Fruit fly (Drosophila melanogaster) whole organism, embryonic: Measurements from ENCODE around the gene CG42726.

Source experiments
- BEAF-32 ChIP-seq: fragments of 200-800 bp; sonication (Bioruptor generic); optimal IDR thresholded peaks from 3 replicates; lab custom pipeline; 2017; ENCODE audit warnings: missing biosample characterization, missing genetic modification characterization, mild to moderate bottlenecking, moderate library complexity, missing genetic modification reagents
- Bgb ChIP-seq: fragments of 200-800 bp; sonication (Bioruptor generic); IDR thresholded peaks from 2 replicates; pipeline ENCODE4 v1.3.6; 2022; ENCODE audit warnings: missing biosample characterization, missing genetic modification characterization; ENCODE audit not compliant: partially characterized antibody
- Bteb2 ChIP-seq: fragments of 200-800 bp; sonication (Bioruptor generic); optimal IDR thresholded peaks from 2 replicates; lab custom pipeline; 2016; ENCODE audit warnings: missing biosample characterization, missing genetic modification characterization
- CG10147 ChIP-seq: fragments of 200-800 bp; sonication (Bioruptor generic); optimal IDR thresholded peaks from 2 replicates; lab custom pipeline; 2019; ENCODE audit warnings: missing biosample characterization, mild to moderate bottlenecking, missing genetic modification characterization, moderate library complexity
- CG10979 ChIP-seq: fragments of 200-800 bp; sonication (Bioruptor generic); optimal IDR thresholded peaks from 2 replicates; lab custom pipeline; 2018; ENCODE audit warnings: missing biosample characterization, mild to moderate bottlenecking, missing genetic modification characterization, moderate library complexity
- CG11696 ChIP-seq: fragments of 200-800 bp; sonication (Bioruptor generic); IDR thresholded peaks from 2 replicates; pipeline ENCODE4 v1.3.6; 2022; ENCODE audit warnings: missing biosample characterization, missing genetic modification characterization
- CG1233 ChIP-seq: fragments of 200-800 bp; sonication (Bioruptor generic); optimal IDR thresholded peaks from 4 replicates; lab custom pipeline; 2018; ENCODE audit warnings: missing biosample characterization, mild to moderate bottlenecking, missing genetic modification characterization
- CG12659 ChIP-seq: fragments of 200-800 bp; sonication (Bioruptor generic); optimal IDR thresholded peaks from 3 replicates; lab custom pipeline; 2017; ENCODE audit warnings: mild to moderate bottlenecking, missing biosample characterization, missing genetic modification reagents, missing genetic modification characterization
- CG13775 ChIP-seq: fragments of 200-800 bp; sonication (Bioruptor generic); optimal IDR thresholded peaks from 3 replicates; lab custom pipeline; 2017; ENCODE audit warnings: missing biosample characterization, mild to moderate bottlenecking, missing genetic modification characterization
- CG14050 ChIP-seq: fragments of 200-800 bp; sonication (Bioruptor generic); IDR thresholded peaks from 3 replicates; pipeline ENCODE4 v1.3.6; 2022; ENCODE audit warnings: missing biosample characterization, missing genetic modification characterization
- CG14441 ChIP-seq: fragments of 200-800 bp; sonication (Bioruptor generic); IDR thresholded peaks from 2 replicates; pipeline ENCODE4 v1.3.6; 2022; ENCODE audit warnings: missing biosample characterization, missing genetic modification characterization
- CG14710 ChIP-seq: fragments of 200-800 bp; sonication (Bioruptor generic); optimal IDR thresholded peaks from 3 replicates; lab custom pipeline; 2019; ENCODE audit warnings: missing biosample characterization, mild to moderate bottlenecking, missing genetic modification characterization, moderate library complexity
- CG15269 ChIP-seq: fragments of 200-800 bp; sonication (Bioruptor generic); optimal IDR thresholded peaks from 2 replicates; lab custom pipeline; 2018; ENCODE audit warnings: missing biosample characterization, mild to moderate bottlenecking, missing genetic modification characterization, moderate library complexity
- CG1647 ChIP-seq: fragments of 200-800 bp; sonication (Bioruptor generic); optimal IDR thresholded peaks from 3 replicates; lab custom pipeline; 2016; ENCODE audit warnings: missing biosample characterization, missing genetic modification characterization
- CG18619 ChIP-seq: fragments of 200-800 bp; sonication (Bioruptor generic); optimal IDR thresholded peaks from 3 replicates; lab custom pipeline; 2017; ENCODE audit warnings: missing biosample characterization, mild to moderate bottlenecking, missing genetic modification characterization
- CG2120 ChIP-seq: fragments of 200-800 bp; sonication (Bioruptor generic); optimal IDR thresholded peaks from 3 replicates; lab custom pipeline; 2016; ENCODE audit warnings: missing biosample characterization, missing genetic modification characterization
- CG34422 ChIP-seq: fragments of 200-800 bp; sonication (Bioruptor generic); IDR thresholded peaks from 3 replicates; pipeline ENCODE4 v1.3.6; 2022; ENCODE audit warnings: missing biosample characterization, missing genetic modification characterization
- CG3838 ChIP-seq: fragments of 200-800 bp; sonication (Bioruptor generic); optimal IDR thresholded peaks from 3 replicates; lab custom pipeline; 2016; ENCODE audit warnings: missing biosample characterization, missing genetic modification characterization
- CG3847 ChIP-seq: fragments of 200-800 bp; sonication (Bioruptor generic); IDR thresholded peaks from 2 replicates; pipeline ENCODE4 v1.3.6; 2022; ENCODE audit warnings: missing biosample characterization, missing genetic modification characterization
- CG7963 ChIP-seq: fragments of 200-800 bp; sonication (Bioruptor generic); IDR thresholded peaks from 3 replicates; pipeline ENCODE4 v1.3.6; 2022; ENCODE audit warnings: missing biosample characterization, missing genetic modification characterization; ENCODE audit not compliant: partially characterized antibody
- CG8924 ChIP-seq: fragments of 200-800 bp; optimal IDR thresholded peaks from 3 replicates; lab custom pipeline; 2019; ENCODE audit warnings: missing biosample characterization, mild to moderate bottlenecking, missing genetic modification characterization, moderate library complexity
- CG9932 ChIP-seq: fragments of 200-800 bp; sonication (Bioruptor generic); IDR thresholded peaks from 2 replicates; pipeline ENCODE4 v1.3.6; 2022; ENCODE audit warnings: missing biosample characterization, missing genetic modification characterization
- CoRest ChIP-seq: fragments of 200-800 bp; sonication (Bioruptor generic); optimal IDR thresholded peaks from 3 replicates; lab custom pipeline; 2018; ENCODE audit warnings: missing biosample characterization, mild to moderate bottlenecking, missing genetic modification characterization, moderate library complexity
- H2.0 ChIP-seq: fragments of 200-800 bp; sonication (Bioruptor generic); IDR thresholded peaks from 2 replicates; pipeline ENCODE4 v1.3.6; 2022; ENCODE audit warnings: missing biosample characterization, missing genetic modification characterization
- HLH54F ChIP-seq: fragments of 200-800 bp; sonication (Bioruptor generic); optimal IDR thresholded peaks from 3 replicates; lab custom pipeline; 2016; ENCODE audit warnings: missing biosample characterization, missing genetic modification characterization
- Meics ChIP-seq: fragments of 200-800 bp; sonication (Bioruptor generic); optimal IDR thresholded peaks from 2 replicates; lab custom pipeline; 2017; ENCODE audit warnings: missing biosample characterization, mild to moderate bottlenecking, missing genetic modification characterization
- Pdp1 ChIP-seq, 2 experiments: fragments of 200-800 bp; sonication (Bioruptor generic); optimal IDR thresholded peaks; 3 replicates each; lab custom pipeline; 2016; ENCODE audit warnings: missing biosample characterization in 2 of 2, missing genetic modification characterization in 2 of 2, mild to moderate bottlenecking in 1 of 2, moderate library complexity in 1 of 2
- Ptx1 ChIP-seq: fragments of 200-800 bp; sonication (Bioruptor generic); IDR thresholded peaks from 2 replicates; pipeline ENCODE4 v1.3.6; 2022; ENCODE audit warnings: missing biosample characterization, missing genetic modification characterization
- Rfx ChIP-seq: fragments of 200-800 bp; sonication (Bioruptor generic); IDR thresholded peaks from 2 replicates; pipeline ENCODE4 v1.3.6; 2022; ENCODE audit warnings: missing biosample characterization, missing genetic modification characterization
- Sin3A ChIP-seq: fragments of >200 bp; optimal IDR thresholded peaks from 2 replicates; lab custom pipeline; 2018
- Vsx1 ChIP-seq: fragments of 200-800 bp; sonication (Bioruptor generic); optimal IDR thresholded peaks from 2 replicates; lab custom pipeline; 2017; ENCODE audit warnings: missing biosample characterization, mild to moderate bottlenecking, missing genetic modification characterization, missing genetic modification reagents
- Xrp1 ChIP-seq: fragments of 200-800 bp; sonication (Bioruptor generic); IDR thresholded peaks from 2 replicates; pipeline ENCODE4 v1.3.6; 2022; ENCODE audit warnings: missing biosample characterization, missing genetic modification characterization
- cato ChIP-seq: fragments of 200-800 bp; sonication (Bioruptor generic); optimal IDR thresholded peaks from 2 replicates; lab custom pipeline; 2016; ENCODE audit warnings: missing biosample characterization, missing genetic modification characterization, borderline replicate concordance
- crol ChIP-seq: fragments of 200-800 bp; sonication (Bioruptor generic); IDR thresholded peaks from 2 replicates; pipeline ENCODE4 v1.3.6; 2022; ENCODE audit warnings: missing biosample characterization, missing genetic modification characterization
- dimm ChIP-seq: fragments of 200-800 bp; sonication (Bioruptor generic); IDR thresholded peaks from 2 replicates; pipeline ENCODE4 v1.3.6; 2022; ENCODE audit warnings: missing biosample characterization, missing genetic modification characterization
- gcm ChIP-seq: fragments of 200-800 bp; sonication (Bioruptor generic); optimal IDR thresholded peaks from 2 replicates; lab custom pipeline; 2019; ENCODE audit warnings: missing biosample characterization, mild to moderate bottlenecking, missing genetic modification characterization, moderate library complexity
- gro ChIP-seq: fragments of 200-800 bp; sonication (Bioruptor generic); optimal IDR thresholded peaks from 2 replicates; lab custom pipeline; 2016; ENCODE audit warnings: missing biosample characterization, missing genetic modification characterization
- ken ChIP-seq: fragments of 200-800 bp; sonication (Bioruptor generic); IDR thresholded peaks from 3 replicates; pipeline ENCODE4 v1.3.6; 2022; ENCODE audit warnings: missing biosample characterization, missing genetic modification characterization
- lab ChIP-seq: fragments of 200-800 bp; sonication (Bioruptor generic); optimal IDR thresholded peaks from 3 replicates; lab custom pipeline; 2017; ENCODE audit warnings: missing biosample characterization, missing genetic modification characterization, mild to moderate bottlenecking, moderate library complexity, missing genetic modification reagents
- nmo ChIP-seq: fragments of 200-800 bp; sonication (Bioruptor generic); optimal IDR thresholded peaks from 2 replicates; lab custom pipeline; 2018; ENCODE audit warnings: missing biosample characterization, mild to moderate bottlenecking, missing genetic modification characterization, moderate library complexity
- pzg ChIP-seq: fragments of 200-800 bp; sonication (Bioruptor generic); optimal IDR thresholded peaks from 3 replicates; lab custom pipeline; 2018; ENCODE audit warnings: missing biosample characterization, mild to moderate bottlenecking, missing genetic modification characterization, moderate library complexity
- row ChIP-seq: fragments of 200-800 bp; sonication (Bioruptor generic); IDR thresholded peaks from 3 replicates; pipeline ENCODE4 v1.3.6; 2022; ENCODE audit warnings: missing biosample characterization, missing genetic modification characterization
- run ChIP-seq: fragments of 200-800 bp; sonication (Bioruptor generic); optimal IDR thresholded peaks from 3 replicates; lab custom pipeline; 2018; ENCODE audit warnings: missing biosample characterization, mild to moderate bottlenecking, missing genetic modification characterization
- sens ChIP-seq: fragments of 200-800 bp; sonication (Bioruptor generic); peaks from one replicate; lab custom pipeline; 2016; ENCODE audit warnings: missing biosample characterization, missing genetic modification characterization
- sens-2 ChIP-seq: fragments of 200-800 bp; sonication (Bioruptor generic); IDR thresholded peaks from 2 replicates; pipeline ENCODE4 v1.3.6; 2022; ENCODE audit warnings: missing biosample characterization, missing genetic modification characterization
- ssp ChIP-seq: fragments of 200-800 bp; sonication (Bioruptor generic); IDR thresholded peaks from 2 replicates; pipeline ENCODE4 v1.3.6; 2022; ENCODE audit warnings: missing biosample characterization, missing genetic modification characterization
- stc ChIP-seq: fragments of 200-800 bp; sonication (Bioruptor generic); IDR thresholded peaks from 2 replicates; pipeline ENCODE4 v1.3.6; 2022; ENCODE audit warnings: missing biosample characterization, missing genetic modification characterization
- tgo ChIP-seq: fragments of 200-800 bp; sonication (Bioruptor generic); IDR thresholded peaks from 3 replicates; pipeline ENCODE4 v1.3.6; 2022; ENCODE audit warnings: missing biosample characterization, missing genetic modification characterization
- trem ChIP-seq: fragments of 200-800 bp; optimal IDR thresholded peaks from 3 replicates; lab custom pipeline; 2019; ENCODE audit warnings: missing biosample characterization, mild to moderate bottlenecking, missing genetic modification characterization, moderate library complexity
- zf30C ChIP-seq: fragments of 200-800 bp; sonication (Bioruptor generic); optimal IDR thresholded peaks from 3 replicates; lab custom pipeline; 2018; ENCODE audit warnings: missing biosample characterization, mild to moderate bottlenecking, missing genetic modification characterization

The CG42726 gene

dm6 chr3R:15347822-15348221, at the start of gene CG42726, which contains the start of gene CG42727:
Gene CG42726, plus strand, starts transcription at chr3R:15348048.
Gene CG42727, plus strand, starts transcription at chr3R:15348048.
- TF ChIP-seq pzg (peak; percentile 33), run (tag; lab: Kevin White, UChicago) (no peak), CG1647 (GFP tag; lab: Kevin White, UChicago) (peak; percentile 1), row (GFP tag; lab: Robert Waterston, UW) (peak; percentile 76), CG3838 (GFP tag; lab: Kevin White, UChicago) (peak; percentile 2), Rfx (peak; percentile 50; the same call in 1 of the 2 replicates), CG18619 (GFP tag; lab: Kevin White, UChicago) (peak; percentile 17), ssp (GFP tag; lab: Robert Waterston, UW) (0 out of 2 replicates have a peak, but pooled peaks have one; percentile 6), sens-2 (GFP tag; lab: Robert Waterston, UW) (peak; percentile 35; the same call in 1 of the 2 replicates), trem (tag; lab: Kevin White, UChicago) (peak; percentile 24), CG13775 (GFP tag; lab: Kevin White, UChicago) (peak; percentile 14), CG3847 (GFP tag; lab: Robert Waterston, UW) (peak; percentile 18; the same call in 1 of the 2 replicates), Vsx1 (GFP tag; lab: Kevin White, UChicago) (no peak), BEAF-32 (GFP tag; lab: Kevin White, UChicago) (peak; percentile 14), cato (peak; percentile 0), ken (GFP tag; lab: Robert Waterston, UW) (peak; percentile 43; the same call in 1 of the 3 replicates), CG10979 (tag; lab: Kevin White, UChicago) (peak; percentile 30), dimm (no peak), CG8924 (tag; lab: Kevin White, UChicago) (no peak), Xrp1 (GFP tag; lab: Robert Waterston, UW) (peak; percentile 37; the same call in 1 of the 2 replicates), CG14050 (GFP tag; lab: Robert Waterston, UW) (no peak), stc (0 out of 2 replicates have a peak, but pooled peaks have one; percentile 31), CG14710 (peak; percentile 26), lab (GFP tag; lab: Kevin White, UChicago) (no peak), CG11696 (GFP tag; lab: Robert Waterston, UW) (peak; percentile 41; the same call in 1 of the 2 replicates), crol (GFP tag; lab: Robert Waterston, UW) (no peak), CG1233 (GFP tag; lab: Kevin White, UChicago) (peak; percentile 8), CG2120 (GFP tag; lab: Kevin White, UChicago) (peak; percentile 62), gro (peak; percentile 1), sens (GFP tag; lab: Kevin White, UChicago) (peak; percentile 58), CG14441 (GFP tag; lab: Robert Waterston, UW) (0 out of 2 replicates have a peak, but pooled peaks have one; percentile 26), CG7963 (GFP tag; lab: Robert Waterston, UW) (0 out of 3 replicates have a peak, but pooled peaks have one; percentile 16), Sin3A (lab: Kevin White, UChicago) (no peak), tgo (peak; percentile 14; the same call in 1 of the 3 replicates), Bgb (GFP tag; lab: Robert Waterston, UW) (no peak), zf30C (peak; percentile 96), CG12659 (GFP tag; lab: Kevin White, UChicago) (peak; percentile 30), Bteb2 (peak; percentile 27), Ptx1 (GFP tag; lab: Robert Waterston, UW) (peak; percentile 31; the same call in 1 of the 2 replicates), CoRest (tag; lab: Kevin White, UChicago) (peak; percentile 22), gcm (GFP tag; lab: Kevin White, UChicago) (peak; percentile 7), CG15269 (peak; percentile 18), CG9932 (peak; percentile 53), HLH54F (peak; percentile 13), nmo (peak; percentile 36), Pdp1 (GFP tag; optimal IDR thresholded peaks at IDR 0.05; lab: Kevin White, UChicago) (peak in 1 of 2 experiments; percentile 31), CG34422 (GFP tag; lab: Robert Waterston, UW) (0 out of 3 replicates have a peak, but pooled peaks have one; percentile 39), H2.0 (GFP tag; lab: Robert Waterston, UW) (0 out of 2 replicates have a peak, but pooled peaks have one; percentile 19), Meics (peak; percentile 11), CG10147 (GFP tag; lab: Kevin White, UChicago) (peak; percentile 50)
